Fruit fly (Drosophila melanogaster) whole organism, embryonic: Measurements from ENCODE around the gene SkpA.

Experiments
- Aef1 ChIP-seq: fragments of 200-800 bp; sonication (Bioruptor generic); IDR thresholded peaks from 3 replicates; pipeline ENCODE4 v1.3.6; 2022; ENCODE audit warnings: missing biosample characterization, missing genetic modification characterization
- CG10267 ChIP-seq: fragments of 200-800 bp; sonication (Bioruptor generic); optimal IDR thresholded peaks from 2 replicates; lab custom pipeline; 2018; ENCODE audit warnings: missing biosample characterization, mild to moderate bottlenecking, missing genetic modification characterization, moderate library complexity
- CG11093 ChIP-seq: fragments of 200-800 bp; sonication (Bioruptor generic); IDR thresholded peaks from 3 replicates; pipeline ENCODE4 v1.3.6; 2022; ENCODE audit warnings: missing biosample characterization, missing genetic modification characterization
- CG11723 ChIP-seq: fragments of 200-800 bp; sonication (Bioruptor generic); optimal IDR thresholded peaks from 2 replicates; lab custom pipeline; 2017; ENCODE audit warnings: missing biosample characterization, mild to moderate bottlenecking, missing genetic modification characterization
- CG12659 ChIP-seq: fragments of 200-800 bp; sonication (Bioruptor generic); optimal IDR thresholded peaks from 3 replicates; lab custom pipeline; 2017; ENCODE audit warnings: mild to moderate bottlenecking, missing biosample characterization, missing genetic modification reagents, missing genetic modification characterization
- CG13287 ChIP-seq: fragments of 200-800 bp; sonication (Bioruptor generic); IDR thresholded peaks from 2 replicates; pipeline ENCODE4 v1.3.6; 2022; ENCODE audit warnings: missing biosample characterization, missing genetic modification characterization; ENCODE audit not compliant: partially characterized antibody
- CG1603 ChIP-seq: fragments of 200-800 bp; sonication (Bioruptor generic); optimal IDR thresholded peaks from 2 replicates; lab custom pipeline; 2019; ENCODE audit warnings: missing biosample characterization, mild to moderate bottlenecking, missing genetic modification characterization, moderate library complexity
- CG18262 ChIP-seq: fragments of 200-800 bp; optimal IDR thresholded peaks from 3 replicates; lab custom pipeline; 2019; ENCODE audit warnings: missing biosample characterization, mild to moderate bottlenecking, missing genetic modification characterization, moderate library complexity
- CG2116 ChIP-seq: fragments of 200-800 bp; sonication (Bioruptor generic); optimal IDR thresholded peaks from 3 replicates; lab custom pipeline; 2018; ENCODE audit warnings: missing biosample characterization, mild to moderate bottlenecking, missing genetic modification characterization
- CG3065 ChIP-seq: fragments of 200-800 bp; sonication (Bioruptor generic); optimal IDR thresholded peaks from 2 replicates; lab custom pipeline; 2016; ENCODE audit warnings: missing biosample characterization, missing genetic modification characterization
- CG31224 ChIP-seq: fragments of 200-800 bp; sonication (Bioruptor generic); IDR thresholded peaks from 2 replicates; pipeline ENCODE4 v1.3.6; 2022; ENCODE audit warnings: missing biosample characterization, missing genetic modification characterization
- CG31388 ChIP-seq: fragments of 200-800 bp; sonication (Bioruptor generic); optimal IDR thresholded peaks from 2 replicates; lab custom pipeline; 2016; ENCODE audit warnings: missing biosample characterization, missing genetic modification characterization
- CG7928 ChIP-seq: fragments of 200-800 bp; sonication (Bioruptor generic); optimal IDR thresholded peaks from 2 replicates; lab custom pipeline; 2017; ENCODE audit warnings: missing biosample characterization, mild to moderate bottlenecking, missing genetic modification characterization
- CG7963 ChIP-seq: fragments of 200-800 bp; sonication (Bioruptor generic); IDR thresholded peaks from 3 replicates; pipeline ENCODE4 v1.3.6; 2022; ENCODE audit warnings: missing biosample characterization, missing genetic modification characterization; ENCODE audit not compliant: partially characterized antibody
- CG9437 ChIP-seq: fragments of 200-800 bp; sonication (Bioruptor generic); optimal IDR thresholded peaks from 2 replicates; lab custom pipeline; 2018; ENCODE audit warnings: missing biosample characterization, mild to moderate bottlenecking, missing genetic modification characterization
- CkIIα-i1 ChIP-seq: fragments of 200-800 bp; sonication (Bioruptor generic); IDR thresholded peaks from 2 replicates; pipeline ENCODE4 v1.3.6; 2022; ENCODE audit warnings: missing biosample characterization, missing genetic modification characterization
- Dip3 ChIP-seq: fragments of 200-800 bp; sonication (Bioruptor generic); optimal IDR thresholded peaks from 3 replicates; lab custom pipeline; 2016; ENCODE audit warnings: missing biosample characterization, missing genetic modification characterization
- Dll ChIP-seq: fragments of 200-800 bp; sonication (Bioruptor generic); IDR thresholded peaks from 4 replicates; pipeline ENCODE4 v1.3.6; 2022; ENCODE audit warnings: missing biosample characterization, missing genetic modification characterization; ENCODE audit not compliant: partially characterized antibody
- Dref ChIP-seq: fragments of 200-800 bp; sonication (Bioruptor generic); IDR thresholded peaks from 2 replicates; pipeline ENCODE4 v1.3.6; 2022; ENCODE audit warnings: missing biosample characterization, missing genetic modification characterization
- E2f2 ChIP-seq: fragments of 200-800 bp; sonication (Bioruptor generic); IDR thresholded peaks from 2 replicates; pipeline ENCODE4 v1.3.6; 2022; ENCODE audit warnings: missing biosample characterization, missing genetic modification characterization
- Fer1 ChIP-seq: fragments of 200-800 bp; sonication (Bioruptor generic); optimal IDR thresholded peaks from 2 replicates; lab custom pipeline; 2017; ENCODE audit warnings: missing biosample characterization, mild to moderate bottlenecking, missing genetic modification characterization
- Gug ChIP-seq: fragments of 200-800 bp; sonication (Bioruptor generic); IDR thresholded peaks from 4 replicates; pipeline ENCODE4 v1.3.6; 2022; ENCODE audit warnings: missing biosample characterization, missing genetic modification characterization
- Hmr ChIP-seq: fragments of 200-800 bp; sonication (Bioruptor generic); optimal IDR thresholded peaks from 3 replicates; lab custom pipeline; 2017; ENCODE audit warnings: mild to moderate bottlenecking, missing biosample characterization, missing genetic modification reagents, missing genetic modification characterization
- MBD-R2 ChIP-seq: fragments of 200-800 bp; sonication (Bioruptor generic); IDR thresholded peaks from 2 replicates; pipeline ENCODE4 v1.3.6; 2022; ENCODE audit warnings: missing biosample characterization, missing genetic modification characterization
- Myb ChIP-seq: fragments of 200-800 bp; sonication (Bioruptor generic); optimal IDR thresholded peaks from 2 replicates; lab custom pipeline; 2016; ENCODE audit warnings: missing biosample characterization, missing genetic modification characterization
- NfI ChIP-seq: fragments of 200-800 bp; sonication (Bioruptor generic); optimal IDR thresholded peaks from 3 replicates; lab custom pipeline; 2018; ENCODE audit warnings: missing biosample characterization, mild to moderate bottlenecking, missing genetic modification characterization, moderate library complexity
- Opbp ChIP-seq: fragments of 200-800 bp; sonication (Bioruptor generic); IDR thresholded peaks from 3 replicates; pipeline ENCODE4 v1.3.6; 2022; ENCODE audit warnings: missing biosample characterization, missing genetic modification characterization; ENCODE audit not compliant: partially characterized antibody
- Poxn ChIP-seq: fragments of 200-800 bp; sonication (Bioruptor generic); IDR thresholded peaks from 2 replicates; pipeline ENCODE4 v1.3.6; 2022; ENCODE audit warnings: missing biosample characterization, missing genetic modification characterization
- Side ChIP-seq: fragments of 200-800 bp; sonication (Bioruptor generic); optimal IDR thresholded peaks from 2 replicates; lab custom pipeline; 2016; ENCODE audit warnings: missing biosample characterization, missing genetic modification characterization
- Sry-δ ChIP-seq: fragments of 200-800 bp; sonication (Bioruptor generic); optimal IDR thresholded peaks from 2 replicates; lab custom pipeline; 2016; ENCODE audit warnings: missing biosample characterization, missing genetic modification characterization
- Ssrp ChIP-seq: fragments of 200-800 bp; sonication (Bioruptor generic); optimal IDR thresholded peaks from 2 replicates; lab custom pipeline; 2018; ENCODE audit warnings: missing biosample characterization, mild to moderate bottlenecking, missing genetic modification characterization, moderate library complexity
- Usf ChIP-seq: fragments of 200-800 bp; sonication (Bioruptor generic); optimal IDR thresholded peaks from 2 replicates; lab custom pipeline; 2017; ENCODE audit warnings: missing genotype, missing biosample characterization, missing genetic modification characterization
- amos ChIP-seq: fragments of 200-800 bp; sonication (Bioruptor generic); IDR thresholded peaks from 2 replicates; pipeline ENCODE4 v1.3.6; 2022; ENCODE audit warnings: missing biosample characterization, missing genetic modification characterization; ENCODE audit not compliant: partially characterized antibody
- bbx ChIP-seq: fragments of 200-800 bp; sonication (Bioruptor generic); IDR thresholded peaks from 2 replicates; pipeline ENCODE4 v1.3.6; 2022; ENCODE audit warnings: missing biosample characterization, missing genetic modification characterization; ENCODE audit not compliant: partially characterized antibody
- dmrt99B ChIP-seq: fragments of 200-800 bp; sonication (Bioruptor generic); optimal IDR thresholded peaks from 2 replicates; lab custom pipeline; 2018; ENCODE audit warnings: missing biosample characterization, mild to moderate bottlenecking, missing genetic modification characterization, moderate library complexity
- en ChIP-seq: fragments of 200-800 bp; sonication (Bioruptor generic); optimal IDR thresholded peaks from 2 replicates; lab custom pipeline; 2016; ENCODE audit warnings: missing biosample characterization, missing genetic modification characterization
- gcm ChIP-seq: fragments of 200-800 bp; sonication (Bioruptor generic); optimal IDR thresholded peaks from 2 replicates; lab custom pipeline; 2019; ENCODE audit warnings: missing biosample characterization, mild to moderate bottlenecking, missing genetic modification characterization, moderate library complexity
- hbn ChIP-seq: fragments of 200-800 bp; sonication (Bioruptor generic); IDR thresholded peaks from 2 replicates; pipeline ENCODE4 v1.3.6; 2022; ENCODE audit warnings: missing biosample characterization, missing genetic modification characterization; ENCODE audit not compliant: partially characterized antibody
- lola ChIP-seq, 3 experiments: fragments of >200 bp in 2 of 3; fragments of 200-800 bp in 1 of 3; sonication (Bioruptor generic) in 1 of 3; optimal IDR thresholded peaks; 2 replicates each; lab custom pipeline; 2017 to 2019; ENCODE audit warnings: missing biosample characterization in 3 of 3, missing genetic modification characterization in 3 of 3, mild to moderate bottlenecking in 1 of 3, moderate library complexity in 1 of 3
- peb ChIP-seq: fragments of 200-800 bp; sonication (Bioruptor generic); IDR thresholded peaks from 2 replicates; pipeline ENCODE4 v1.3.6; 2022; ENCODE audit warnings: missing biosample characterization, missing genetic modification characterization
- pzg ChIP-seq: fragments of 200-800 bp; sonication (Bioruptor generic); optimal IDR thresholded peaks from 3 replicates; lab custom pipeline; 2018; ENCODE audit warnings: missing biosample characterization, mild to moderate bottlenecking, missing genetic modification characterization, moderate library complexity
- tna ChIP-seq: fragments of 200-800 bp; sonication (Bioruptor generic); IDR thresholded peaks from 2 replicates; pipeline ENCODE4 v1.3.6; 2022; ENCODE audit warnings: missing biosample characterization, missing genetic modification characterization; ENCODE audit not compliant: partially characterized antibody
- tup ChIP-seq: fragments of 200-800 bp; sonication (Bioruptor generic); optimal IDR thresholded peaks from 2 replicates; lab custom pipeline; 2016; ENCODE audit warnings: missing biosample characterization, mild to moderate bottlenecking, missing genetic modification characterization, moderate library complexity
- unc-4 ChIP-seq: fragments of 200-800 bp; sonication (Bioruptor generic); IDR thresholded peaks from 2 replicates; pipeline ENCODE4 v1.3.6; 2022; ENCODE audit warnings: missing biosample characterization, missing genetic modification characterization; ENCODE audit not compliant: partially characterized antibody

Gene SkpA

dm6 chrX:643963-644362, 12.0 kb upstream of the SkpA start:
- TF ChIP-seq amos, result peak; percentile 37; the same call in 1 of the 2 replicates
- TF ChIP-seq MBD-R2 (GFP tag; lab: Robert Waterston, UW), result peak; percentile 10; the same call in 1 of the 2 replicates
- TF ChIP-seq Myb (GFP tag; lab: Kevin White, UChicago), result peak; percentile 82
- TF ChIP-seq CG7928 (GFP tag; lab: Kevin White, UChicago), result peak; percentile 41
- TF ChIP-seq Opbp, result peak; percentile 28; the same call in 1 of the 3 replicates
- TF ChIP-seq E2f2 (GFP tag; lab: Robert Waterston, UW), result peak; percentile 62
- TF ChIP-seq CG13287, result peak; percentile 48; the same call in 1 of the 2 replicates

- TF ChIP-seq CG7928 (GFP tag; lab: Kevin White, UChicago), result peak; percentile 49
- 0 out of 2 replicates have a peak, but pooled peaks have one; percentile 10 for TF ChIP-seq MBD-R2 (GFP tag; lab: Robert Waterston, UW)
These were observed 11.5 kb upstream of the SkpA start, which contains the start of gene CG13367 for dm6 chrX:644461-644860. Gene CG13367 (plus strand): TSS chrX:644761.

- TF ChIP-seq bbx (GFP tag; lab: Robert Waterston, UW), result peak; percentile 17; the same call in 1 of the 2 replicates
- TF ChIP-seq unc-4 (GFP tag; lab: Robert Waterston, UW), result 0 out of 2 replicates have a peak, but pooled peaks have one; percentile 7
- TF ChIP-seq tna (GFP tag; lab: Robert Waterston, UW), result no peak
- TF ChIP-seq NfI, result no peak
- peak; percentile 30; the same call in 1 of the 2 replicates for TF ChIP-seq hbn (GFP tag; lab: Robert Waterston, UW)
- TF ChIP-seq lola (GFP tag; optimal IDR thresholded peaks at IDR 0.05; lab: Kevin White, UChicago), result peak in 1 of 3 experiments; percentile 25
- no peak for TF ChIP-seq CG10267 (tag; lab: Kevin White, UChicago)
- peak; percentile 81 for TF ChIP-seq E2f2 (GFP tag; lab: Robert Waterston, UW)
- TF ChIP-seq Poxn (GFP tag; lab: Robert Waterston, UW), result no peak
- peak; percentile 46 for TF ChIP-seq CG12659 (GFP tag; lab: Kevin White, UChicago)
- no peak for TF ChIP-seq CG31388 (GFP tag; lab: Kevin White, UChicago)
- no peak for TF ChIP-seq gcm (GFP tag; lab: Kevin White, UChicago)
- peak; percentile 19 for TF ChIP-seq CG18262
- TF ChIP-seq CG1603 (tag; lab: Kevin White, UChicago), result peak; percentile 1
- no peak for TF ChIP-seq Fer1 (GFP tag; lab: Kevin White, UChicago)
- no peak for TF ChIP-seq Aef1
- no peak for TF ChIP-seq Usf
- TF ChIP-seq Ssrp (tag; lab: Kevin White, UChicago), result no peak
- peak; percentile 57 for TF ChIP-seq Dref (GFP tag; lab: Robert Waterston, UW)
- TF ChIP-seq Gug (GFP tag; lab: Robert Waterston, UW), result no peak
- peak; percentile 14 for TF ChIP-seq pzg (GFP tag; lab: Kevin White, UChicago)
- no peak for TF ChIP-seq peb
- no peak for TF ChIP-seq Dip3 (GFP tag; lab: Kevin White, UChicago)
- no peak for TF ChIP-seq CG3065 (GFP tag; lab: Kevin White, UChicago)
- TF ChIP-seq CG2116 (GFP tag; lab: Kevin White, UChicago), result peak; percentile 37
- TF ChIP-seq CkIIα-i1 (GFP tag; lab: Robert Waterston, UW), result no peak
- TF ChIP-seq CG11093, result no peak
- TF ChIP-seq en, result no peak
- TF ChIP-seq Sry-δ, result peak; percentile 21
- no peak for TF ChIP-seq Side (GFP tag; lab: Kevin White, UChicago)
- no peak for TF ChIP-seq Hmr
- TF ChIP-seq dmrt99B, result no peak
- TF ChIP-seq CG7963 (GFP tag; lab: Robert Waterston, UW), result 0 out of 3 replicates have a peak, but pooled peaks have one; percentile 34
- peak; percentile 14 for TF ChIP-seq CG9437 (GFP tag; lab: Kevin White, UChicago)
- peak; percentile 51; the same call in 1 of the 4 replicates for TF ChIP-seq Dll (GFP tag; lab: Robert Waterston, UW)
- no peak for TF ChIP-seq tup
- TF ChIP-seq CG31224 (GFP tag; lab: Robert Waterston, UW), result no peak
- no peak for TF ChIP-seq CG11723 (GFP tag; lab: Kevin White, UChicago)
These were observed 9.4 kb upstream of the SkpA start for dm6 chrX:646395-647009.
